Worm (Caenorhabditis elegans): ENCODE data around the gene nhr-88.

- no peak for TF ChIP-seq flt-1 (GFP tag; IDR thresholded peaks at IDR 0.05)
- TF ChIP-seq med-1 (GFP tag; optimal IDR thresholded peaks at IDR 0.05; ENCODE audit: insufficient read depth) = no peak
- no peak for TF ChIP-seq ref-1 (GFP tag; conservative IDR thresholded peaks at IDR 0.05)
- TF ChIP-seq ztf-23 (GFP tag; IDR thresholded peaks at IDR 0.05) = peak; percentile 47; the same call in 1 of the 2 replicates
- TF ChIP-seq T22C8.4 (GFP tag; IDR thresholded peaks at IDR 0.05) = no peak
Measured at ce11 chrII:2931564-2931963, 44.9 kb upstream of the nhr-88 start.
